Worm (Caenorhabditis elegans): ENCODE data around the gene Y32G9A.5.

ce11 chrV:1862954-1863353 lies 44.5 kb upstream of the Y32G9A.5 start:
- no peak for TF ChIP-seq ceh-18 (tag; optimal IDR thresholded peaks at IDR 0.05)
- TF ChIP-seq pat-9 (tag; optimal IDR thresholded peaks at IDR 0.05): no peak
- no peak for TF ChIP-seq F13H6.1 (tag; optimal IDR thresholded peaks at IDR 0.05)
- no peak for TF ChIP-seq unc-86 (tag; optimal IDR thresholded peaks at IDR 0.05)
